Fruit fly (Drosophila melanogaster) whole organism, embryonic: ENCODE results near the gene Gga.
A peak's percentile ranks its signal among the peaks of the same experiment; 100 is the strongest.

Source experiments
- Asciz ChIP-seq: fragments of 200-800 bp; sonication (Bioruptor generic); optimal IDR thresholded peaks from 2 replicates; lab custom pipeline; 2017; ENCODE audit warnings: missing biosample characterization, mild to moderate bottlenecking, missing genetic modification characterization, missing genetic modification reagents
- CG10209 ChIP-seq: fragments of 200-800 bp; sonication (Bioruptor generic); optimal IDR thresholded peaks from 3 replicates; lab custom pipeline; 2017; ENCODE audit warnings: missing biosample characterization, mild to moderate bottlenecking, missing genetic modification characterization, missing genetic modification reagents
- CG10267 ChIP-seq: fragments of 200-800 bp; sonication (Bioruptor generic); optimal IDR thresholded peaks from 2 replicates; lab custom pipeline; 2018; ENCODE audit warnings: missing biosample characterization, mild to moderate bottlenecking, missing genetic modification characterization, moderate library complexity
- CG10274 ChIP-seq: fragments of 200-800 bp; sonication (Bioruptor generic); optimal IDR thresholded peaks from 3 replicates; lab custom pipeline; 2017; ENCODE audit warnings: missing biosample characterization, mild to moderate bottlenecking, missing genetic modification characterization
- CG10366 ChIP-seq: fragments of 200-800 bp; sonication (Bioruptor generic); IDR thresholded peaks from 2 replicates; pipeline ENCODE4 v1.3.6; 2022; ENCODE audit warnings: missing biosample characterization, missing genetic modification characterization
- CG10431 ChIP-seq: fragments of 200-800 bp; sonication (Bioruptor generic); optimal IDR thresholded peaks from 3 replicates; lab custom pipeline; 2018; ENCODE audit warnings: missing biosample characterization, mild to moderate bottlenecking, missing genetic modification characterization
- CG11456 ChIP-seq: fragments of 200-800 bp; sonication (Bioruptor generic); IDR thresholded peaks from 3 replicates; pipeline ENCODE4 v1.3.6; 2022; ENCODE audit warnings: missing biosample characterization, missing genetic modification characterization
- CG11695 ChIP-seq: fragments of 200-800 bp; sonication (Bioruptor generic); IDR thresholded peaks from 3 replicates; pipeline ENCODE4 v1.3.6; 2022; ENCODE audit warnings: missing biosample characterization, missing genetic modification characterization
- CG12219 ChIP-seq: fragments of 200-800 bp; sonication (Bioruptor generic); optimal IDR thresholded peaks from 3 replicates; lab custom pipeline; 2018; ENCODE audit warnings: missing biosample characterization, mild to moderate bottlenecking, missing genetic modification characterization
- CG12236 ChIP-seq: fragments of 200-800 bp; sonication (Bioruptor generic); optimal IDR thresholded peaks from 2 replicates; lab custom pipeline; 2016; ENCODE audit warnings: missing biosample characterization, missing genetic modification characterization
- CG12299 ChIP-seq: fragments of 200-800 bp; sonication (Bioruptor generic); optimal IDR thresholded peaks from 2 replicates; lab custom pipeline; 2018; ENCODE audit warnings: missing biosample characterization, mild to moderate bottlenecking, missing genetic modification characterization
- CG12391 ChIP-seq: fragments of 200-800 bp; sonication (Bioruptor generic); optimal IDR thresholded peaks from 3 replicates; lab custom pipeline; 2018; ENCODE audit warnings: missing biosample characterization, mild to moderate bottlenecking, missing genetic modification characterization, moderate library complexity
- CG14014 ChIP-seq: fragments of 200-800 bp; sonication (Bioruptor generic); IDR thresholded peaks from 2 replicates; pipeline ENCODE4 v1.3.6; 2022; ENCODE audit warnings: missing biosample characterization, missing genetic modification characterization
- CG15601 ChIP-seq: fragments of 200-800 bp; sonication (Bioruptor generic); optimal IDR thresholded peaks from 3 replicates; lab custom pipeline; 2019; ENCODE audit warnings: missing biosample characterization, mild to moderate bottlenecking, missing genetic modification characterization, moderate library complexity
- CG1603 ChIP-seq: fragments of 200-800 bp; sonication (Bioruptor generic); optimal IDR thresholded peaks from 2 replicates; lab custom pipeline; 2019; ENCODE audit warnings: missing biosample characterization, mild to moderate bottlenecking, missing genetic modification characterization, moderate library complexity
- CG16779 ChIP-seq: fragments of 200-800 bp; sonication (Bioruptor generic); IDR thresholded peaks from 2 replicates; pipeline ENCODE4 v1.3.6; 2022; ENCODE audit warnings: missing biosample characterization, missing genetic modification characterization
- CG2199 ChIP-seq: fragments of 200-800 bp; sonication (Bioruptor generic); IDR thresholded peaks from 3 replicates; pipeline ENCODE4 v1.3.6; 2022; ENCODE audit warnings: missing biosample characterization, missing genetic modification characterization
- CG33213 ChIP-seq: fragments of 200-800 bp; sonication (Bioruptor generic); optimal IDR thresholded peaks from 3 replicates; lab custom pipeline; 2016; ENCODE audit warnings: missing biosample characterization, missing genetic modification characterization
- CG3847 ChIP-seq: fragments of 200-800 bp; sonication (Bioruptor generic); IDR thresholded peaks from 2 replicates; pipeline ENCODE4 v1.3.6; 2022; ENCODE audit warnings: missing biosample characterization, missing genetic modification characterization
- CG4424 ChIP-seq: fragments of 200-800 bp; sonication (Bioruptor generic); optimal IDR thresholded peaks from 3 replicates; lab custom pipeline; 2016; ENCODE audit warnings: missing biosample characterization, missing genetic modification characterization
- CG7745 ChIP-seq: fragments of 200-800 bp; sonication (Bioruptor generic); optimal IDR thresholded peaks from 2 replicates; lab custom pipeline; 2018; ENCODE audit warnings: missing biosample characterization, mild to moderate bottlenecking, missing genetic modification characterization, moderate library complexity
- D ChIP-seq, 2 experiments: fragments of 200-800 bp in 1 of 2; fragments of >200 bp in 1 of 2; sonication (Bioruptor generic) in 1 of 2; optimal IDR thresholded peaks; 2 replicates in 1 of 2; 3 replicates in 1 of 2; lab custom pipeline; 2017; ENCODE audit warnings: mild to moderate bottlenecking in 1 of 2, missing biosample characterization in 1 of 2, missing genetic modification characterization in 1 of 2, missing genetic modification reagents in 1 of 2
- Ets97D ChIP-seq: fragments of 200-800 bp; sonication (Bioruptor generic); optimal IDR thresholded peaks from 3 replicates; lab custom pipeline; 2016; ENCODE audit warnings: missing biosample characterization, missing genetic modification characterization
- GATAe ChIP-seq: fragments of 200-800 bp; sonication (Bioruptor generic); conservative IDR thresholded peaks from 2 replicates; pipeline ENCODE4 v1.3.6; 2022; ENCODE audit warnings: missing biosample characterization, missing genetic modification characterization
- Hey ChIP-seq: fragments of 200-800 bp; sonication (Bioruptor generic); optimal IDR thresholded peaks from 3 replicates; lab custom pipeline; 2018; ENCODE audit warnings: missing biosample characterization, mild to moderate bottlenecking, missing genetic modification characterization
- Mrtf ChIP-seq: fragments of 200-800 bp; sonication (Bioruptor generic); IDR thresholded peaks from 3 replicates; pipeline ENCODE4 v1.3.6; 2022; ENCODE audit warnings: missing biosample characterization, missing genetic modification characterization
- Poxn ChIP-seq: fragments of 200-800 bp; sonication (Bioruptor generic); IDR thresholded peaks from 2 replicates; pipeline ENCODE4 v1.3.6; 2022; ENCODE audit warnings: missing biosample characterization, missing genetic modification characterization
- Sox100B ChIP-seq: fragments of 200-800 bp; sonication (Bioruptor generic); optimal IDR thresholded peaks from 3 replicates; lab custom pipeline; 2018; ENCODE audit warnings: missing biosample characterization, mild to moderate bottlenecking, missing genetic modification characterization
- Tbp ChIP-seq: fragments of >200 bp; optimal IDR thresholded peaks from 2 replicates; lab custom pipeline; 2018; ENCODE audit warnings: missing biosample characterization, missing genetic modification characterization
- Usf ChIP-seq: fragments of 200-800 bp; sonication (Bioruptor generic); optimal IDR thresholded peaks from 2 replicates; lab custom pipeline; 2017; ENCODE audit warnings: missing genotype, missing biosample characterization, missing genetic modification characterization
- Xbp1 ChIP-seq: fragments of 200-800 bp; sonication (Bioruptor generic); optimal IDR thresholded peaks from 3 replicates; lab custom pipeline; 2016; ENCODE audit warnings: missing biosample characterization, mild to moderate bottlenecking, missing genetic modification characterization
- Xrp1 ChIP-seq: fragments of 200-800 bp; sonication (Bioruptor generic); IDR thresholded peaks from 2 replicates; pipeline ENCODE4 v1.3.6; 2022; ENCODE audit warnings: missing biosample characterization, missing genetic modification characterization
- ara ChIP-seq: fragments of 200-800 bp; sonication (Bioruptor generic); IDR thresholded peaks from 2 replicates; pipeline ENCODE4 v1.3.6; 2022; ENCODE audit warnings: missing biosample characterization, missing genetic modification characterization
- az2 ChIP-seq: fragments of 200-800 bp; sonication (Bioruptor generic); optimal IDR thresholded peaks from 3 replicates; lab custom pipeline; 2016; ENCODE audit warnings: missing biosample characterization, missing genetic modification characterization
- btn ChIP-seq: fragments of 200-800 bp; sonication (Bioruptor generic); optimal IDR thresholded peaks from 2 replicates; lab custom pipeline; 2016; ENCODE audit warnings: missing biosample characterization, missing genetic modification characterization
- chinmo ChIP-seq: fragments of 200-800 bp; sonication (Bioruptor generic); IDR thresholded peaks from 4 replicates; pipeline ENCODE4 v1.3.6; 2022; ENCODE audit warnings: missing biosample characterization, missing genetic modification characterization; ENCODE audit not compliant: partially characterized antibody
- corto ChIP-seq: fragments of 200-800 bp; sonication (Bioruptor generic); optimal IDR thresholded peaks from 2 replicates; lab custom pipeline; 2016; ENCODE audit warnings: missing biosample characterization, mild to moderate bottlenecking, missing genetic modification characterization, moderate library complexity
- danr ChIP-seq: fragments of 200-800 bp; sonication (Bioruptor generic); IDR thresholded peaks from 2 replicates; pipeline ENCODE4 v1.3.6; 2022; ENCODE audit warnings: missing biosample characterization, missing genetic modification characterization
- dpn ChIP-seq, 2 experiments: fragments of 200-800 bp; sonication (Bioruptor generic); optimal IDR thresholded peaks; 3 replicates each; lab custom pipeline; 2016; ENCODE audit warnings: missing biosample characterization in 2 of 2, missing genetic modification characterization in 2 of 2
- gsb ChIP-seq: fragments of 200-800 bp; sonication (Bioruptor generic); IDR thresholded peaks from 2 replicates; pipeline ENCODE4 v1.3.6; 2022; ENCODE audit warnings: missing biosample characterization, missing genetic modification characterization
- h ChIP-seq: fragments of >200 bp; optimal IDR thresholded peaks from 2 replicates; lab custom pipeline; 2017
- hb ChIP-seq: fragments of 200-800 bp; sonication (Bioruptor generic); IDR thresholded peaks from 3 replicates; pipeline ENCODE4 v1.3.6; 2022; ENCODE audit warnings: missing biosample characterization, missing genetic modification characterization; ENCODE audit not compliant: partially characterized antibody
- org-1 ChIP-seq: fragments of 200-800 bp; sonication (Bioruptor generic); optimal IDR thresholded peaks from 2 replicates; lab custom pipeline; 2017; ENCODE audit warnings: missing biosample characterization, missing genetic modification characterization
- p53 ChIP-seq: fragments of 200-800 bp; sonication (Bioruptor generic); optimal IDR thresholded peaks from 2 replicates; lab custom pipeline; 2016; ENCODE audit warnings: missing biosample characterization, missing genetic modification characterization
- psq ChIP-seq: fragments of 200-800 bp; sonication (Bioruptor generic); optimal IDR thresholded peaks from 2 replicates; lab custom pipeline; 2017; ENCODE audit warnings: missing biosample characterization, missing genetic modification characterization
- repo ChIP-seq: fragments of 200-800 bp; sonication (Bioruptor generic); optimal IDR thresholded peaks from 2 replicates; lab custom pipeline; 2016; ENCODE audit warnings: missing biosample characterization, missing genetic modification characterization
- run ChIP-seq: fragments of 200-800 bp; sonication (Bioruptor generic); optimal IDR thresholded peaks from 3 replicates; lab custom pipeline; 2018; ENCODE audit warnings: missing biosample characterization, mild to moderate bottlenecking, missing genetic modification characterization
- sim ChIP-seq: fragments of 200-800 bp; sonication (Bioruptor generic); IDR thresholded peaks from 2 replicates; pipeline ENCODE4 v1.3.6; 2022; ENCODE audit warnings: missing biosample characterization, missing genetic modification characterization
- sr ChIP-seq: fragments of 200-800 bp; sonication (Bioruptor generic); IDR thresholded peaks from 3 replicates; pipeline ENCODE4 v1.3.6; 2022; ENCODE audit warnings: missing biosample characterization, missing genetic modification characterization
- unpg ChIP-seq: fragments of 200-800 bp; sonication (Bioruptor generic); optimal IDR thresholded peaks from 3 replicates; lab custom pipeline; 2018; ENCODE audit warnings: missing biosample characterization, mild to moderate bottlenecking, missing genetic modification characterization, moderate library complexity
- wdn ChIP-seq: fragments of 200-800 bp; sonication (Bioruptor generic); IDR thresholded peaks from 2 replicates; pipeline ENCODE4 v1.3.6; 2022; ENCODE audit warnings: missing biosample characterization, missing genetic modification characterization
- zfh1 ChIP-seq: fragments of 200-800 bp; sonication (Bioruptor generic); IDR thresholded peaks from 3 replicates; pipeline ENCODE4 v1.3.6; 2022; ENCODE audit warnings: missing biosample characterization, missing genetic modification characterization

Gga gene

DNA sequence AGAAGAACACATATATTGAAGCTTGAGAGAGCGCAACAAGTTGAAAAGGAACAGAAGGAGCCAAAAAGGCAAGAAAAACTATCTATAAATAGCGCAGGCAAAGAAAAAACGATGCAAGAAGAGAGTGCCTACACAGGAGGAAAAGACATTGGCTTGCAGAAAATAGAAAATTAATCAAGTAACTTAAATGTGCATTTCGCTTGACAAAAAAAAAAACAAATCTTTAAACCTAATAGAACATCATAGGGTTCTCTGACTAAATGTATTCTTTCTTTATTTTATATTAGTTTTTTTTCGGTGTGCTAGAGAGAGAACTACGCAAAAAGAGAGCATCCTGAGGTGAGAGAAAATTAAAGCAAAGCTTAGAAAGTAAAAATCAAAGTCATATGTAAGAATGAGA, 49.2 kb downstream of the Gga start (continued):
- TF ChIP-seq gsb (GFP tag; lab: Robert Waterston, UW), result no peak
- TF ChIP-seq wdn (GFP tag; lab: Robert Waterston, UW), result no peak
- TF ChIP-seq CG10274 (GFP tag; lab: Kevin White, UChicago), result no peak
- TF ChIP-seq ara (GFP tag; lab: Robert Waterston, UW), result peak; percentile 64
- TF ChIP-seq Poxn (GFP tag; lab: Robert Waterston, UW), result no peak
- no peak for TF ChIP-seq run
- no peak for TF ChIP-seq CG14014
- TF ChIP-seq CG11695 (GFP tag; lab: Robert Waterston, UW), result no peak
- no peak for TF ChIP-seq Asciz (GFP tag; lab: Kevin White, UChicago)
- no peak for TF ChIP-seq CG12219 (GFP tag; lab: Kevin White, UChicago)
- TF ChIP-seq corto (GFP tag; lab: Kevin White, UChicago), result no peak
- no peak for TF ChIP-seq CG16779 (GFP tag; lab: Robert Waterston, UW)
- TF ChIP-seq zfh1 (GFP tag; lab: Robert Waterston, UW), result peak; percentile 69
- peak; percentile 57 for TF ChIP-seq CG10267 (tag; lab: Kevin White, UChicago)
- TF ChIP-seq Sox100B (GFP tag; lab: Kevin White, UChicago), result peak; percentile 7
- no peak for TF ChIP-seq Hey (tag; lab: Kevin White, UChicago)
- TF ChIP-seq CG4424 (GFP tag; lab: Kevin White, UChicago), result peak; percentile 57
- no peak for TF ChIP-seq org-1
- TF ChIP-seq chinmo (GFP tag; lab: Robert Waterston, UW), result no peak
- TF ChIP-seq sim, result 0 out of 2 replicates have a peak, but pooled peaks have one; percentile 44
- no peak for TF ChIP-seq CG11456
- peak; percentile 68 for TF ChIP-seq CG12391 (tag; lab: Kevin White, UChicago)
- no peak for TF ChIP-seq Tbp (GFP tag; lab: Kevin White, UChicago)
- TF ChIP-seq CG12299, result no peak
- peak; percentile 63 for TF ChIP-seq az2 (GFP tag; lab: Kevin White, UChicago)
- no peak for TF ChIP-seq h
- no peak for TF ChIP-seq CG10431 (GFP tag; lab: Kevin White, UChicago)
- no peak for TF ChIP-seq CG1603 (tag; lab: Kevin White, UChicago)
- no peak for TF ChIP-seq sr (GFP tag; lab: Robert Waterston, UW)
- no peak for TF ChIP-seq GATAe (GFP tag; lab: Robert Waterston, UW)
- no peak for TF ChIP-seq CG3847 (GFP tag; lab: Robert Waterston, UW)
- no peak for TF ChIP-seq psq (GFP tag; lab: Kevin White, UChicago)
- TF ChIP-seq p53 (GFP tag; lab: Kevin White, UChicago), result no peak
- TF ChIP-seq dpn (GFP tag; optimal IDR thresholded peaks at IDR 0.05; lab: Kevin White, UChicago), result peak in 1 of 2 experiments; percentile 3
- TF ChIP-seq CG12236, result no peak
- TF ChIP-seq btn (GFP tag; lab: Kevin White, UChicago), result no peak
- TF ChIP-seq CG33213 (GFP tag; lab: Kevin White, UChicago), result no peak
- peak; percentile 54 for TF ChIP-seq unpg (GFP tag; lab: Kevin White, UChicago)
- TF ChIP-seq Xbp1, result peak; percentile 63
- TF ChIP-seq repo (GFP tag; lab: Kevin White, UChicago), result no peak
- TF ChIP-seq hb (GFP tag; lab: Robert Waterston, UW), result no peak
- TF ChIP-seq CG2199, result no peak
- TF ChIP-seq danr, result no peak
- no peak for TF ChIP-seq Ets97D (GFP tag; lab: Kevin White, UChicago)
- no peak for TF ChIP-seq D (optimal IDR thresholded peaks at IDR 0.05; lab: Kevin White, UChicago)
- TF ChIP-seq D (GFP tag; optimal IDR thresholded peaks at IDR 0.05; lab: Kevin White, UChicago), result peak; percentile 16
- TF ChIP-seq Xrp1 (GFP tag; lab: Robert Waterston, UW), result peak; percentile 81
- no peak for TF ChIP-seq Mrtf (GFP tag; lab: Robert Waterston, UW)
- TF ChIP-seq Usf, result no peak
- TF ChIP-seq CG10209 (GFP tag; lab: Kevin White, UChicago), result peak; percentile 19
- no peak; the same call in 1 of the 2 replicates for TF ChIP-seq CG10366
- TF ChIP-seq CG15601 (tag; lab: Kevin White, UChicago), result peak; percentile 21
- TF ChIP-seq CG7745 (tag; lab: Kevin White, UChicago), result no peak
